Worm (Caenorhabditis elegans): ENCODE results near the gene C18D11.10.
"Not testable (repeated sequence)": the region's sequence is repeated elsewhere in the genome, so short reads cannot be mapped to it uniquely, and the experiment has no call there.

Gene C18D11.10

ce11 chrIII:11780183-11780664 lies 27.3 kb upstream of the C18D11.10 start, which contains the start of gene C24H11.5:
Gene C24H11.5, plus strand, starts transcription at chrIII:11780233.
- TF ChIP-seq ztf-4 (tag; optimal IDR thresholded peaks at IDR 0.05) (no peak), mml-1 (tag; optimal IDR thresholded peaks at IDR 0.05) (no peak), ama-1 (optimal IDR thresholded peaks at IDR 0.05) (no peak)

DNA sequence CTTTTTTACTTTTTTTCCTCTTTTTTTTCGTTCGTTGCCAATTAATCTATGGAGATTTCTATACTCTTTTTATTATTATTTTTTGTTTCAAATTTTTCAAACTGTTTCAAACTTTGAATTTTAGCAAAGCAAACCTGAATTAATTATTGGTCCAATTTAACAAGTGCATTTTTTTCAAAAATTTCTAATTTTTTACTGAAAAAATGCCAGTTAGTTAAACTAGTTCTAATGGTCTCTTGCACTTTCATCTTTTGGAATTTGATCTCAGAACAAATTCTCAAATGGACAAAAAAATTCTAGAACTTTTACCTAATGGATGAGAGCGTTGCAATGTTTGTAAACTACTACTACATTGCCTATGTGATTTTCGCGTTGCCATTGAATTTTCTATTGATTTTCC lies 25.7 kb upstream of the C18D11.10 start, which contains the start of gene srd-74:
TSS of gene srd-74 (plus strand) at position 301 of the 400 bp plus-strand sequence.
- no peak for TF ChIP-seq nhr-25 (tag; optimal IDR thresholded peaks at IDR 0.05)
- no peak for TF ChIP-seq lin-15B (tag; optimal IDR thresholded peaks at IDR 0.05)
- no peak for TF ChIP-seq ceh-9 (tag; optimal IDR thresholded peaks at IDR 0.05)
- TF ChIP-seq unc-62 (GFP tag; optimal IDR thresholded peaks at IDR 0.05): no peak
- no peak for TF ChIP-seq R02D3.7 (tag; optimal IDR thresholded peaks at IDR 0.05)
- no peak for TF ChIP-seq ztf-11 (tag; optimal IDR thresholded peaks at IDR 0.05)
- TF ChIP-seq sea-2 (GFP tag; optimal IDR thresholded peaks at IDR 0.05): no peak
- no peak for TF ChIP-seq nhr-12 (tag; optimal IDR thresholded peaks at IDR 0.05)

- TF ChIP-seq R02D3.7 (tag; optimal IDR thresholded peaks at IDR 0.05): no peak
- TF ChIP-seq fkh-2 (tag; optimal IDR thresholded peaks at IDR 0.05): no peak
- no peak for TF ChIP-seq ztf-11 (tag; optimal IDR thresholded peaks at IDR 0.05)
- no peak for TF ChIP-seq zag-1 (tag; optimal IDR thresholded peaks at IDR 0.05)
- no peak for TF ChIP-seq egl-5 (tag; optimal IDR thresholded peaks at IDR 0.05)
- TF ChIP-seq nhr-12 (tag; optimal IDR thresholded peaks at IDR 0.05): no peak
- TF ChIP-seq mdl-1 (tag; optimal IDR thresholded peaks at IDR 0.05): no peak
- TF ChIP-seq fkh-10 (GFP tag; optimal IDR thresholded peaks at IDR 0.05): no peak
- no peak for TF ChIP-seq snpc-4 (tag; optimal IDR thresholded peaks at IDR 0.05)
- TF ChIP-seq sea-2 (GFP tag; optimal IDR thresholded peaks at IDR 0.05): no peak
- TF ChIP-seq ceh-82 (tag; optimal IDR thresholded peaks at IDR 0.05): no peak
- TF ChIP-seq nhr-11 (tag; optimal IDR thresholded peaks at IDR 0.05): no peak
- no peak for TF ChIP-seq nhr-28 (tag; optimal IDR thresholded peaks at IDR 0.05)
- TF ChIP-seq aly-2 (tag; optimal IDR thresholded peaks at IDR 0.05): no peak
- no peak for TF ChIP-seq nhr-23 (tag; optimal IDR thresholded peaks at IDR 0.05)
These were observed 21.6 kb upstream of the C18D11.10 start, which contains the start of gene tbx-38 for ce11 chrIII:11785961-11786360. Gene tbx-38, minus strand, starts transcription at chrIII:11786061.

DNA sequence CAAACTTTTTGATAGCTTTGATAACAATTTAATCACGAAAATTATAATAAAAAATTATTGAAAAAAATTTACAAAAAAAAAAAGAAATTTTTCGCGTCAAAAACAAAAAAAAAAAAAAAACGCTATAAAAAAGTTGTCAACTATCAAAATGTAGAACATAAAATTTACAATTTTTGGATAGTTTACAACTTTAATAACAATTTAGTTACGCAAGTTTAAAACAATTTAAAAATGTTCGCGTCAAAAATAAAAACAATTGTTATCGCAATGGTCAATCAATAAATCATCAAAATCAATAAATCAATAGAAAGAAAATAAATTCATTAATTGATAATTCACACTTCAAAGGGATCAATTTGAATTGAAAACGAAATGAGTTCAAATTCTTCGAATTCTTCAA lies 20.1 kb upstream of the C18D11.10 start, which contains the start of gene C24H11.1:
TSS of gene C24H11.1 (plus strand) at position 301 of the 400 bp plus-strand sequence.
- TF ChIP-seq ZK546.5, elt-3, tbx-2 (tag; optimal IDR thresholded peaks at IDR 0.05): not testable (repeated sequence)

DNA sequence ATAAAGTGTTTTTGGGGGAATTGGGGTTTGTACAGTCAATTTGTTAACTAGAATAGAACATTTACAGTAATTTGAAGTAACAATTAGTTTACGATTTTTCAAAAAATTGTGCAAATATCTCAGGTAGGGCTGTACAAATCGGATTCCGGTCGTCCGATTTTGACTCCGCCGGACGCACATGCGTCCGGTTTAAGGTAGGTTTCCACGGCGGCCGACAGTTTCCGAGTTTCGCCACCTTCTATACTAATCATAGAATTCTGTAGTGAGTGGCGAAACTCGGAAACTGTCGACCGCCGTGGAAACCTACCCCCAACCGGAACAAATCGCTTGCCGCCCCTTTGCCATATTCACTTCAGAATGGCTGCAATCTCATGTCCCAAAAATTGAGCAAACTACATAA lies 18.0 kb upstream of the C18D11.10 start:
- TF ChIP-seq elt-2 (tag; optimal IDR thresholded peaks at IDR 0.05) (no peak), ceh-28 (tag; optimal IDR thresholded peaks at IDR 0.05) (no peak), lsy-12 (tag; optimal IDR thresholded peaks at IDR 0.05) (no peak), nhr-43 (tag; optimal IDR thresholded peaks at IDR 0.05; ENCODE audit: poor library complexity, severe bottlenecking) (no peak), elt-3 (tag; optimal IDR thresholded peaks at IDR 0.05) (no peak), mdl-1 (tag; optimal IDR thresholded peaks at IDR 0.05) (no peak), R02D3.7 (tag; optimal IDR thresholded peaks at IDR 0.05) (no peak), pha-4 (tag; optimal IDR thresholded peaks at IDR 0.05) (no peak)

- TF ChIP-seq unc-62 (GFP tag; optimal IDR thresholded peaks at IDR 0.05) (peak; percentile 13), pha-4 (tag; optimal IDR thresholded peaks at IDR 0.05) (peak; percentile 51), egl-5 (tag; optimal IDR thresholded peaks at IDR 0.05) (peak; percentile 36), lin-39 (tag; optimal IDR thresholded peaks at IDR 0.05) (peak; percentile 29), elt-2 (tag; optimal IDR thresholded peaks at IDR 0.05) (peak; percentile 19), snpc-4 (tag; optimal IDR thresholded peaks at IDR 0.05) (peak; percentile 71), ceh-82 (tag; optimal IDR thresholded peaks at IDR 0.05) (peak; percentile 3), nhr-43 (tag; optimal IDR thresholded peaks at IDR 0.05; ENCODE audit: poor library complexity, severe bottlenecking) (peak; percentile 64), nfya-1 (tag; optimal IDR thresholded peaks at IDR 0.05; ENCODE audit: insufficient read depth) (peak; percentile 58), tbx-2 (tag; optimal IDR thresholded peaks at IDR 0.05) (peak; percentile 59), hmg-11 (tag; optimal IDR thresholded peaks at IDR 0.05) (peak; percentile 85), lsy-12 (tag; optimal IDR thresholded peaks at IDR 0.05) (peak; percentile 75)
These were observed 14.9 kb upstream of the C18D11.10 start, which contains the start of gene C24H11.2 for ce11 chrIII:11792295-11793256. Gene C24H11.2, minus strand, starts transcription at chrIII:11792345.
